Worm (Caenorhabditis elegans) whole organism, L4 larva: ENCODE data around the gene C17F4.12.
"Not testable (repeated sequence)": the region's sequence is repeated elsewhere in the genome, so short reads cannot be mapped to it uniquely, and the experiment has no call there.

Source experiments
- ZK546.5 ChIP-seq, 2 experiments: sonication (generic microtip); optimal IDR thresholded peaks; 2 replicates each; lab custom pipeline; 2017; ENCODE audit warnings: missing biosample characterization in 2 of 2, missing genetic modification characterization in 2 of 2
- aly-2 ChIP-seq: sonication (generic microtip); optimal IDR thresholded peaks from 2 replicates; lab custom pipeline; 2018; ENCODE audit warnings: missing biosample characterization, missing genetic modification characterization
- ama-1 ChIP-seq: fragments of 150-350 bp; optimal IDR thresholded peaks from 2 replicates; lab custom pipeline; 2014; ENCODE audit warnings: inconsistent platforms, mixed read lengths
- ceh-44 ChIP-seq: fragments of 200-800 bp; sonication (Bioruptor generic); IDR thresholded peaks from 2 replicates; pipeline ENCODE4 v1.3.6; 2022; ENCODE audit warnings: missing genetic modification reagents, missing genetic modification characterization, missing compliant biosample characterization
- egl-27 ChIP-seq: sonication (generic microtip); optimal IDR thresholded peaks from 3 replicates; lab custom pipeline; 2017; ENCODE audit warnings: missing biosample characterization, missing genetic modification reagents, missing genetic modification characterization
- fos-1 ChIP-seq: fragments of 150-350 bp; optimal IDR thresholded peaks from 2 replicates; lab custom pipeline; 2014; ENCODE audit warnings: missing biosample characterization, missing genetic modification characterization
- lin-39 ChIP-seq: fragments of 150-350 bp; optimal IDR thresholded peaks from 2 replicates; lab custom pipeline; 2014; ENCODE audit warnings: missing biosample characterization, missing genetic modification reagents, missing genetic modification characterization
- nhr-76 ChIP-seq: fragments of 150-350 bp; optimal IDR thresholded peaks from 2 replicates; lab custom pipeline; 2014; ENCODE audit warnings: missing biosample characterization, missing genetic modification characterization
- pha-4 ChIP-seq, 2 experiments: fragments of 150-350 bp in 1 of 2; fragments of 200-800 bp in 1 of 2; sonication (Bioruptor generic) in 1 of 2; IDR thresholded peaks in 1 of 2; optimal IDR thresholded peaks in 1 of 2; 2 replicates each; pipeline versions ENCODE4 v1.3.6 to Lab custom; 2014 to 2022; ENCODE audit warnings: missing genetic modification characterization in 2 of 2, missing genetic modification reagents in 2 of 2, missing biosample characterization in 1 of 2, missing compliant biosample characterization in 1 of 2
- ztf-11 ChIP-seq: fragments of 150-350 bp; optimal IDR thresholded peaks from 2 replicates; lab custom pipeline; 2014; ENCODE audit warnings: missing biosample characterization, missing genetic modification characterization

- not testable (repeated sequence) for TF ChIP-seq egl-27 (tag; lab: Kevin White, UChicago); ztf-11 (tag; lab: Kevin White, UChicago); aly-2 (tag; lab: Kevin White, UChicago); nhr-76 (tag; lab: Kevin White, UChicago); fos-1 (tag; lab: Kevin White, UChicago); pha-4 (GFP tag; IDR thresholded peaks at IDR 0.05; lab: Robert Waterston, UW); pha-4 (tag; optimal IDR thresholded peaks at IDR 0.05; lab: Kevin White, UChicago); ceh-44 (GFP tag; lab: Robert Waterston, UW); ZK546.5 (tag; optimal IDR thresholded peaks at IDR 0.05; lab: Kevin White, UChicago); ama-1; lin-39 (tag; lab: Kevin White, UChicago)
Measured at ce11 chrII:3201242-3201641, 42.7 kb downstream of the C17F4.12 start, which contains the start of gene sri-48.
